Fruit fly (Drosophila melanogaster) whole organism: ENCODE measurements around the gene sloth2.

ENCODE experiments used
- CG8478 ChIP-seq: fragments of >200 bp; optimal IDR thresholded peaks from 2 replicates; lab custom pipeline; 2018; ENCODE audit warnings: inconsistent platforms
- Dll ChIP-seq: fragments of >200 bp; optimal IDR thresholded peaks from 2 replicates; lab custom pipeline; 2017
- pan ChIP-seq: fragments of >200 bp; optimal IDR thresholded peaks from 2 replicates; lab custom pipeline; 2017
- psq ChIP-seq: fragments of >200 bp; optimal IDR thresholded peaks from 2 replicates; lab custom pipeline; 2017
- usp ChIP-seq: fragments of >200 bp; optimal IDR thresholded peaks from 2 replicates; lab custom pipeline; 2017; ENCODE audit warnings: missing biosample characterization, missing genetic modification characterization, mixed read lengths

DNA sequence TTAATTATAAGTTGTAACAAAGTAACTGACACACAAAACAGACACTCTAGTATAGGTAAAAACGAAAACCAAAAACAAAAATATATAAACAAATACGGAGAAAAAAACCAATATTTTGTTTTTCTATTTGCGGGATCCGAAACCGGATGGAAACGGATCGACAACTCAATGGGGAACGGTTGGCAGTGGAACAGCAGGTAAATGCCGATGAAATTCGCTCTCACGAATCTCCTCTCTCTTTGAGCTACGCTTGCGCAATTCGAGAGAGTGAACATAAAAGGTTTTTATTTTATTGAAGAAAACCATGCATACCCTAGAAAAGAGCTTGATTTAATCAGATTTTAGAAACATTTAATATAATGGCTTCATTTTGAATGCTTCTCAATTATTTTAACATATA is 24.1 kb upstream of the sloth2 start:
- TF ChIP-seq pan (lab: Kevin White, UChicago) (no peak), CG8478 (lab: Kevin White, UChicago) (no peak), usp (GFP tag; lab: Kevin White, UChicago) (no peak), Dll (lab: Kevin White, UChicago) (no peak), psq (lab: Kevin White, UChicago) (no peak)
